Fruit fly (Drosophila melanogaster) whole organism, adult: ENCODE results near the gene sphe.

Experiments
- CG11617 ChIP-seq: fragments of 200-800 bp; sonication (Bioruptor generic); optimal IDR thresholded peaks from 2 replicates; lab custom pipeline; 2017; ENCODE audit warnings: mild to moderate bottlenecking, missing biosample characterization, missing genetic modification reagents, missing genetic modification characterization
- CG12768 ChIP-seq: fragments of 200-800 bp; sonication (Bioruptor generic); optimal IDR thresholded peaks from 2 replicates; lab custom pipeline; 2017; ENCODE audit warnings: missing biosample characterization, missing genetic modification characterization, mild to moderate bottlenecking, moderate library complexity, missing genetic modification reagents
- CG14711 ChIP-seq: fragments of 200-800 bp; sonication (Bioruptor generic); optimal IDR thresholded peaks from 2 replicates; lab custom pipeline; 2018; ENCODE audit warnings: missing biosample characterization, mild to moderate bottlenecking, missing genetic modification characterization, moderate library complexity
- CG1620 ChIP-seq: fragments of 200-800 bp; sonication (Bioruptor generic); optimal IDR thresholded peaks from 2 replicates; lab custom pipeline; 2016; ENCODE audit warnings: missing biosample characterization, missing genetic modification characterization
- CG33017 ChIP-seq: fragments of 200-800 bp; sonication (Bioruptor generic); optimal IDR thresholded peaks from 2 replicates; lab custom pipeline; 2018; ENCODE audit warnings: missing biosample characterization, mild to moderate bottlenecking, missing genetic modification characterization, moderate library complexity
- CG5204 ChIP-seq: fragments of 200-800 bp; sonication (Bioruptor generic); optimal IDR thresholded peaks from 2 replicates; lab custom pipeline; 2016; ENCODE audit warnings: missing biosample characterization, missing genetic modification characterization
- CG7045 ChIP-seq: fragments of 200-800 bp; sonication (Bioruptor generic); optimal IDR thresholded peaks from 2 replicates; lab custom pipeline; 2017; ENCODE audit warnings: missing biosample characterization, mild to moderate bottlenecking, missing genetic modification characterization
- CG7101 ChIP-seq: fragments of 200-800 bp; sonication (Bioruptor generic); optimal IDR thresholded peaks from 2 replicates; lab custom pipeline; 2018; ENCODE audit warnings: missing biosample characterization, mild to moderate bottlenecking, missing genetic modification characterization, moderate library complexity
- Clk ChIP-seq: fragments of 200-800 bp; sonication (Bioruptor generic); optimal IDR thresholded peaks from 2 replicates; lab custom pipeline; 2017; ENCODE audit warnings: missing biosample characterization, missing genetic modification characterization
- Crg-1 ChIP-seq: fragments of 200-800 bp; sonication (Bioruptor generic); optimal IDR thresholded peaks from 2 replicates; lab custom pipeline; 2016; ENCODE audit warnings: missing biosample characterization, missing genetic modification characterization
- Hr96 ChIP-seq: fragments of 200-800 bp; sonication (Bioruptor generic); optimal IDR thresholded peaks from 2 replicates; lab custom pipeline; 2016; ENCODE audit warnings: missing biosample characterization, missing genetic modification characterization
- Mnt ChIP-seq: fragments of 200-800 bp; sonication (Bioruptor generic); optimal IDR thresholded peaks from 2 replicates; lab custom pipeline; 2016; ENCODE audit warnings: missing biosample characterization, mild to moderate bottlenecking, missing genetic modification characterization
- bab1 ChIP-seq: fragments of 200-800 bp; sonication (Bioruptor generic); optimal IDR thresholded peaks from 3 replicates; lab custom pipeline; 2019; ENCODE audit warnings: missing biosample characterization, mild to moderate bottlenecking, missing genetic modification characterization, moderate library complexity
- cic ChIP-seq: fragments of 200-800 bp; sonication (Bioruptor generic); optimal IDR thresholded peaks from 2 replicates; lab custom pipeline; 2017; ENCODE audit warnings: missing biosample characterization, mild to moderate bottlenecking, missing genetic modification characterization, moderate library complexity
- cnc ChIP-seq, 2 experiments: fragments of >200 bp; optimal IDR thresholded peaks; 2 replicates each; lab custom pipeline; 2017
- kay ChIP-seq: fragments of 200-800 bp; sonication (Bioruptor generic); peaks from one replicate; lab custom pipeline; 2016; ENCODE audit warnings: missing biosample characterization, missing genetic modification characterization, borderline replicate concordance
- ovo ChIP-seq: fragments of 200-800 bp; sonication (Bioruptor generic); optimal IDR thresholded peaks from 2 replicates; lab custom pipeline; 2016; ENCODE audit warnings: missing biosample characterization, missing genetic modification characterization
- pad ChIP-seq: fragments of 200-800 bp; sonication (Bioruptor generic); optimal IDR thresholded peaks from 3 replicates; lab custom pipeline; 2017; ENCODE audit warnings: missing biosample characterization, missing genetic modification characterization, mild to moderate bottlenecking, moderate library complexity, missing genetic modification reagents
- tj ChIP-seq: fragments of 200-800 bp; sonication (Bioruptor generic); optimal IDR thresholded peaks from 3 replicates; lab custom pipeline; 2017; ENCODE audit warnings: missing biosample characterization, mild to moderate bottlenecking, missing genetic modification characterization, moderate library complexity
- toe ChIP-seq: fragments of 200-800 bp; sonication (Bioruptor generic); optimal IDR thresholded peaks from 2 replicates; lab custom pipeline; 2016; ENCODE audit warnings: missing biosample characterization, missing genetic modification characterization

Gene sphe

DNA sequence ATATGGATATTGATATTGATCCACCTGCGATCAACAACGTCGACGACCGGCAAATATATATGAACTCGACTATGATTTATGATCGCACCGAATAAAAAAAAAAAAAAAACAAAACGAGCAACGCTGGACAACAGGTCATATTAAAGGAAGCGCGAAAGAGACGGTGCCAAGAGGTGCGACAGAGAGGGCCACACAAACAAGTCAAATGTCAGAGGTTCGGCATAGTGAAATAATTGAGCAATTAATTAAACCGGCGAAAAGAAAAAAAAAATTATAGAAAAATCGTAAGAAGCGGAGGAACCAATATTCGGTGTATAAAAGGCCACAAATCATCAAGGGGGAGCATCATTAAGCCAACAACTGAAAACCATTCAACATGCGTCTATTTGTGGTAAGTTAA lies 40.8 kb upstream of the sphe start, which contains the start of gene Twdlalpha:
Twdlalpha (plus strand) TSS at position 301 of the 400 bp plus-strand sequence.
- TF ChIP-seq CG14711 (tag; lab: Kevin White, UChicago) = no peak
- TF ChIP-seq Crg-1 (GFP tag; lab: Kevin White, UChicago) = no peak
- no peak for TF ChIP-seq tj
- TF ChIP-seq pad = no peak
- no peak for TF ChIP-seq cic (GFP tag; lab: Kevin White, UChicago)
- TF ChIP-seq Hr96 = no peak
- TF ChIP-seq cnc (optimal IDR thresholded peaks at IDR 0.05; lab: Kevin White, UChicago) = no peak
- TF ChIP-seq CG33017 = no peak
- no peak for TF ChIP-seq CG1620 (GFP tag; lab: Kevin White, UChicago)
- TF ChIP-seq Clk (GFP tag; lab: Kevin White, UChicago) = no peak
- no peak for TF ChIP-seq toe (GFP tag; lab: Kevin White, UChicago)

DNA sequence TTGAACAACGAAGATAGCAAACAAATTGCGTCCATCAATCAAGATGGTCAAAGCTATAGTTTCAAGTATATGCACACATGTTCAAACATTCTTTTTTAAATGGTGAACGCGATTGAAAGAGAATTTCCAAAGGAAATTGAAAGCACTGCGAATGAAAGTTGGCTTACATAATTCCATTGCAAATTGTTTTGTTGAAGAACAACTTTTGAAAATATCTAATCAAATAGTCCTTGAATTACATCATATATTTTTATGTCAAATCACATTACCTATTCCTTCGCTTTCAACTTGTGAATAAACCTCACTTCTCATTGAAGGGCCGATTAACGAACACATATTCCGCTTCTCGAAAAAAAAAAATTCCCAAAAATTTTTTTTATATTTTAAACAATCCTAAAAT lies 38.8 kb upstream of the sphe start, which contains the start of gene CG32568:
CG32568 (plus strand) TSS at position 301 of the 400 bp plus-strand sequence.
- TF ChIP-seq kay (GFP tag; lab: Kevin White, UChicago) = no peak
- no peak for TF ChIP-seq bab1
- TF ChIP-seq CG7045 (GFP tag; lab: Kevin White, UChicago) = no peak
- TF ChIP-seq CG11617 (GFP tag; lab: Kevin White, UChicago) = no peak
- no peak for TF ChIP-seq cnc (optimal IDR thresholded peaks at IDR 0.05; lab: Kevin White, UChicago)
- no peak for TF ChIP-seq tj
- TF ChIP-seq pad = no peak
- TF ChIP-seq CG1620 (GFP tag; lab: Kevin White, UChicago) = no peak
- TF ChIP-seq Clk (GFP tag; lab: Kevin White, UChicago) = no peak
- TF ChIP-seq Hr96 = no peak

- TF ChIP-seq cnc (optimal IDR thresholded peaks at IDR 0.05; lab: Kevin White, UChicago) (no peak), cic (GFP tag; lab: Kevin White, UChicago) (no peak), Crg-1 (GFP tag; lab: Kevin White, UChicago) (no peak), CG1620 (GFP tag; lab: Kevin White, UChicago) (no peak), Hr96 (no peak), toe (GFP tag; lab: Kevin White, UChicago) (no peak), CG33017 (no peak), Mnt (no peak), CG7045 (GFP tag; lab: Kevin White, UChicago) (no peak), ovo (GFP tag; lab: Kevin White, UChicago) (no peak), Clk (GFP tag; lab: Kevin White, UChicago) (no peak), CG14711 (tag; lab: Kevin White, UChicago) (no peak), pad (no peak), CG11617 (GFP tag; lab: Kevin White, UChicago) (no peak), kay (GFP tag; lab: Kevin White, UChicago) (no peak)
Observed at dm6 chrX:16737878-16738277, 36.1 kb upstream of the sphe start, which contains the start of gene TwdlZ. TSS of gene TwdlZ (plus strand) at chrX:16738178.

- TF ChIP-seq CG1620 (GFP tag; lab: Kevin White, UChicago) = no peak
- no peak for TF ChIP-seq CG5204 (GFP tag; lab: Kevin White, UChicago)
- no peak for TF ChIP-seq Crg-1 (GFP tag; lab: Kevin White, UChicago)
- TF ChIP-seq Mnt = no peak
- TF ChIP-seq ovo (GFP tag; lab: Kevin White, UChicago) = no peak
- TF ChIP-seq CG33017 = no peak
- TF ChIP-seq Clk (GFP tag; lab: Kevin White, UChicago) = no peak
- no peak for TF ChIP-seq bab1
- no peak for TF ChIP-seq cic (GFP tag; lab: Kevin White, UChicago)
- TF ChIP-seq kay (GFP tag; lab: Kevin White, UChicago) = no peak
- TF ChIP-seq CG7045 (GFP tag; lab: Kevin White, UChicago) = no peak
- no peak for TF ChIP-seq pad
- TF ChIP-seq cnc (optimal IDR thresholded peaks at IDR 0.05; lab: Kevin White, UChicago) = no peak
- TF ChIP-seq CG7101 = no peak
- TF ChIP-seq CG12768 (GFP tag; lab: Kevin White, UChicago) = no peak
- TF ChIP-seq tj = no peak
- TF ChIP-seq CG14711 (tag; lab: Kevin White, UChicago) = no peak
Observed at dm6 chrX:16736180-16736579, 34.4 kb upstream of the sphe start.

dm6 chrX:16734647-16735046 lies 32.9 kb upstream of the sphe start, which contains the start of gene TwdlY:
TSS of gene TwdlY (plus strand) at chrX:16734947.
- TF ChIP-seq CG12768 (GFP tag; lab: Kevin White, UChicago) = no peak
- no peak for TF ChIP-seq cnc (optimal IDR thresholded peaks at IDR 0.05; lab: Kevin White, UChicago)
- TF ChIP-seq ovo (GFP tag; lab: Kevin White, UChicago) = no peak
- TF ChIP-seq tj = no peak

DNA sequence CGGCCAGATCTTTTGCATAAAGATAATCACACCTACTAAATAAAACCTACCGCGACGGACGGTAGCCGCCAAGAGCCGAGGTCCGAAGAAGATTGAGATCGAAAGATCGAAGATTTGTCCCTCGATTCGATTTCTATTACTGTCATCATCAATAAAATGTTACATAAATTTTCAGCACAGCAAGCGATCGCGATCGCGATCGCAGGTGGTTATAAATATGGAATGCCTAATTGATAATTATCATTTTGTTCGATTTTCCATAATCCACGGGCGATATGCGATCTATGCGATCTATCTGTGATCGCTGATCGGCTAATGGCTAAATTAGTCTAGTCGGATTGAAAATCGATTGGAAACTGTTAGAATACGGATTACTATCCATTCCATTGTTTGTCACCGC lies 31.5 kb upstream of the sphe start:
- TF ChIP-seq CG33017 = no peak
- no peak for TF ChIP-seq Hr96
- no peak for TF ChIP-seq CG5204 (GFP tag; lab: Kevin White, UChicago)
- no peak for TF ChIP-seq CG11617 (GFP tag; lab: Kevin White, UChicago)
- no peak for TF ChIP-seq Crg-1 (GFP tag; lab: Kevin White, UChicago)
- TF ChIP-seq pad = no peak
- TF ChIP-seq bab1 = no peak
- no peak for TF ChIP-seq kay (GFP tag; lab: Kevin White, UChicago)
- no peak for TF ChIP-seq cic (GFP tag; lab: Kevin White, UChicago)
- no peak for TF ChIP-seq CG7045 (GFP tag; lab: Kevin White, UChicago)
- TF ChIP-seq tj = no peak
- no peak for TF ChIP-seq cnc (optimal IDR thresholded peaks at IDR 0.05; lab: Kevin White, UChicago)
- TF ChIP-seq toe (GFP tag; lab: Kevin White, UChicago) = no peak
- no peak for TF ChIP-seq CG7101
- no peak for TF ChIP-seq Mnt

dm6 chrX:16730791-16731190 lies 29.0 kb upstream of the sphe start, which contains the start of gene TwdlX:
TSS of gene TwdlX (plus strand) at chrX:16731091.
- TF ChIP-seq bab1 (no peak), CG11617 (GFP tag; lab: Kevin White, UChicago) (no peak), kay (GFP tag; lab: Kevin White, UChicago) (no peak), Clk (GFP tag; lab: Kevin White, UChicago) (no peak), ovo (GFP tag; lab: Kevin White, UChicago) (no peak), Mnt (no peak), CG1620 (GFP tag; lab: Kevin White, UChicago) (no peak), CG5204 (GFP tag; lab: Kevin White, UChicago) (no peak), CG12768 (GFP tag; lab: Kevin White, UChicago) (no peak), Crg-1 (GFP tag; lab: Kevin White, UChicago) (no peak), tj (no peak), CG7101 (no peak), CG7045 (GFP tag; lab: Kevin White, UChicago) (no peak), cic (GFP tag; lab: Kevin White, UChicago) (no peak), CG33017 (no peak), Hr96 (no peak), toe (GFP tag; lab: Kevin White, UChicago) (no peak), cnc (optimal IDR thresholded peaks at IDR 0.05; lab: Kevin White, UChicago) (no peak), pad (no peak)
